Worm (Caenorhabditis elegans) whole organism, L4 larva: Measurements from ENCODE around the gene R10E11.9.

ENCODE experiments used
- fkh-10 ChIP-seq: fragments of 150-350 bp; optimal IDR thresholded peaks from 2 replicates; lab custom pipeline; 2014; ENCODE audit warnings: missing biosample characterization, missing genetic modification reagents, missing genetic modification characterization
- gei-8 ChIP-seq: fragments of 200-800 bp; sonication (Bioruptor generic); optimal IDR thresholded peaks from 2 replicates; lab custom pipeline; 2018; ENCODE audit warnings: mild to moderate bottlenecking, missing genetic modification characterization, missing compliant biosample characterization
- unc-62 ChIP-seq, 3 experiments: fragments of 150-350 bp in 1 of 3; sonication (generic microtip); optimal IDR thresholded peaks in 2 of 3; peaks in 1 of 3; 1 replicate in 1 of 3; 2 replicates in 2 of 3; lab custom pipeline; 2014 to 2017; ENCODE audit warnings: missing biosample characterization in 3 of 3, missing genetic modification characterization in 3 of 3, missing genetic modification reagents in 3 of 3, missing genotype in 1 of 3
- ztf-7 ChIP-seq: fragments of 150-350 bp; optimal IDR thresholded peaks from 2 replicates; lab custom pipeline; 2014; ENCODE audit warnings: missing biosample characterization, missing genetic modification characterization

DNA sequence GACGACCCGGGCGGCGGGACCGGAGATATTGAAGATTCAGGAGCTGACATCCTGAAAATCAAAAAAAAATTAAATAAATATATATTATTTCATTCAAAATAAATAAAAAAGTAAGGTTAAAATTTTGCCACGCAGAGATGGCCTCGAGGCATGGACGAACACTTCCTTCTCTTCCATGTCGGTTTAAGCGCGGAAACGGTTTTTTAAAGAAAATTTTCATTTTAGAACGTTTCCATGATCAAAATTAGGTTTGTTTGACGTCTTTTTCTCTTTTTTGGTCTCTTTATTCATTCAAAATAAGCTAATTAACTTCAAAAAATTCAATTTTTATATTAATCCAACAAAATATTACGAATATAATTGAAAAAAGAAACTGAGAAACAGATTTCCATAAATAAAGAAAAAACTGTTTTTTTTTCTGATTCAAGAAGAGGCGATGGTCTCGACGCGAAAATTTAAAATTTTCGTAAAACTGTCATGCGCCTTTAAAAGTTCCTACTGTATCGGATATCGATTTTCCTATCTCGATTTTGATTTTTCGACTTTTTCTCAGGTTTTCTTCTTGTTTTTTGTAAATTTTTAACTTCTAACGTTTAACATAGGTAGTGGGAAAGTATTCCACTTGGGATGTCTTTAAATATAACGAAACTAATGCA is 31.2 kb downstream of the R10E11.9 start, which contains the start of gene gcc-2:
- TF ChIP-seq unc-62 (GFP tag; optimal IDR thresholded peaks at IDR 0.05 in 1 of 2; lab: Kevin White, UChicago) (no peak), unc-62 (tag; optimal IDR thresholded peaks at IDR 0.05; lab: Kevin White, UChicago) (no peak), fkh-10 (GFP tag; lab: Kevin White, UChicago) (no peak), gei-8 (GFP tag; lab: Kevin White, UChicago) (no peak), ztf-7 (tag; lab: Kevin White, UChicago) (no peak)
